Fruit fly (Drosophila melanogaster) whole organism: ENCODE data around the gene spoon.

ENCODE experiments used
- CG8478 ChIP-seq: fragments of >200 bp; optimal IDR thresholded peaks from 2 replicates; lab custom pipeline; 2018; ENCODE audit warnings: inconsistent platforms
- EcR ChIP-seq, 2 experiments: fragments of >200 bp; optimal IDR thresholded peaks; 2 replicates each; lab custom pipeline; 2017; ENCODE audit warnings: missing biosample characterization in 2 of 2, missing genetic modification characterization in 2 of 2, missing genetic modification reagents in 2 of 2
- pan ChIP-seq: fragments of >200 bp; optimal IDR thresholded peaks from 2 replicates; lab custom pipeline; 2017
- psq ChIP-seq: fragments of >200 bp; optimal IDR thresholded peaks from 2 replicates; lab custom pipeline; 2017
- usp ChIP-seq: fragments of >200 bp; optimal IDR thresholded peaks from 2 replicates; lab custom pipeline; 2017; ENCODE audit warnings: missing biosample characterization, missing genetic modification characterization, mixed read lengths

- TF ChIP-seq pan (lab: Kevin White, UChicago) (no peak), usp (GFP tag; lab: Kevin White, UChicago) (no peak), EcR (GFP tag; optimal IDR thresholded peaks at IDR 0.05; lab: Kevin White, UChicago) (no peak), psq (lab: Kevin White, UChicago) (no peak), CG8478 (no peak)
These were observed 11.8 kb downstream of the spoon start for dm6 chrX:5408869-5409268.
